Worm (Caenorhabditis elegans) whole organism, L3 larva: Measurements from ENCODE around the gene clec-126.

Experiments
- R02D3.7 ChIP-seq: fragments of 150-350 bp; optimal IDR thresholded peaks from 2 replicates; lab custom pipeline; 2014; ENCODE audit warnings: missing biosample characterization, missing genetic modification characterization
- ZK546.5 ChIP-seq: sonication (generic microtip); optimal IDR thresholded peaks from 2 replicates; lab custom pipeline; 2017; ENCODE audit warnings: missing biosample characterization, missing genetic modification characterization
- ama-1 ChIP-seq: fragments of 150-350 bp; optimal IDR thresholded peaks from 2 replicates; lab custom pipeline; 2018
- ceh-28 ChIP-seq: fragments of 150-350 bp; optimal IDR thresholded peaks from 2 replicates; lab custom pipeline; 2014; ENCODE audit warnings: missing biosample characterization, missing genetic modification reagents, missing genetic modification characterization
- ceh-82 ChIP-seq: fragments of 150-350 bp; optimal IDR thresholded peaks from 2 replicates; lab custom pipeline; 2014; ENCODE audit warnings: missing biosample characterization, missing genetic modification characterization
- egl-27 ChIP-seq: sonication (generic microtip); optimal IDR thresholded peaks from 4 replicates; lab custom pipeline; 2017; ENCODE audit warnings: missing biosample characterization, missing genetic modification reagents, missing genetic modification characterization
- egl-5 ChIP-seq: fragments of 150-350 bp; optimal IDR thresholded peaks from 2 replicates; lab custom pipeline; 2017; ENCODE audit warnings: missing biosample characterization, missing genetic modification reagents, missing genetic modification characterization, inconsistent platforms
- elt-1 ChIP-seq: fragments of 150-350 bp; optimal IDR thresholded peaks from 2 replicates; lab custom pipeline; 2014; ENCODE audit warnings: missing biosample characterization, missing genetic modification characterization
- elt-2 ChIP-seq: sonication (generic microtip); optimal IDR thresholded peaks from 2 replicates; lab custom pipeline; 2016; ENCODE audit warnings: missing genetic modification reagents, mild to moderate bottlenecking, missing genetic modification characterization, missing compliant biosample characterization
- eor-1 ChIP-seq, 2 experiments: fragments of 150-350 bp; optimal IDR thresholded peaks; 2 replicates each; lab custom pipeline; 2014 to 2018; ENCODE audit warnings: missing biosample characterization in 2 of 2, missing genetic modification characterization in 2 of 2
- fkh-10 ChIP-seq: sonication (generic microtip); optimal IDR thresholded peaks from 2 replicates; lab custom pipeline; 2017; ENCODE audit warnings: missing biosample characterization, missing genetic modification reagents, missing genetic modification characterization
- fkh-2 ChIP-seq: fragments of 150-350 bp; optimal IDR thresholded peaks from 2 replicates; lab custom pipeline; 2014; ENCODE audit warnings: missing biosample characterization, missing genetic modification reagents, missing genetic modification characterization
- fos-1 ChIP-seq: fragments of 150-350 bp; optimal IDR thresholded peaks from 2 replicates; lab custom pipeline; 2014; ENCODE audit warnings: missing biosample characterization, missing genetic modification characterization
- lin-15B ChIP-seq: fragments of 150-350 bp; optimal IDR thresholded peaks from 2 replicates; lab custom pipeline; 2014; ENCODE audit warnings: missing biosample characterization, missing genetic modification characterization
- lin-39 ChIP-seq: fragments of 150-350 bp; optimal IDR thresholded peaks from 2 replicates; lab custom pipeline; 2018; ENCODE audit warnings: missing biosample characterization, missing genetic modification reagents, missing genetic modification characterization
- lsy-12 ChIP-seq: sonication (generic microtip); optimal IDR thresholded peaks from 2 replicates; lab custom pipeline; 2016; ENCODE audit warnings: mild to moderate bottlenecking, missing genetic modification characterization, missing compliant biosample characterization
- mdl-1 ChIP-seq: fragments of 150-350 bp; optimal IDR thresholded peaks from 2 replicates; lab custom pipeline; 2014; ENCODE audit warnings: missing biosample characterization, missing genetic modification characterization
- mml-1 ChIP-seq: fragments of 150-350 bp; sonication (generic microtip); optimal IDR thresholded peaks from 3 replicates; lab custom pipeline; 2014; ENCODE audit warnings: missing biosample characterization, missing genetic modification characterization
- nhr-11 ChIP-seq: fragments of 150-350 bp; optimal IDR thresholded peaks from 2 replicates; lab custom pipeline; 2014; ENCODE audit warnings: missing biosample characterization, missing genetic modification characterization
- nhr-12 ChIP-seq: fragments of 150-350 bp; optimal IDR thresholded peaks from 2 replicates; lab custom pipeline; 2014; ENCODE audit warnings: missing biosample characterization, missing genetic modification characterization
- nhr-23 ChIP-seq: fragments of 150-350 bp; optimal IDR thresholded peaks from 2 replicates; lab custom pipeline; 2014; ENCODE audit warnings: missing biosample characterization, missing genetic modification reagents, missing genetic modification characterization
- nhr-237 ChIP-seq: fragments of 150-350 bp; optimal IDR thresholded peaks from 2 replicates; lab custom pipeline; 2014; ENCODE audit warnings: missing biosample characterization, missing genetic modification characterization
- nhr-28 ChIP-seq: fragments of 150-350 bp; optimal IDR thresholded peaks from 2 replicates; lab custom pipeline; 2014; ENCODE audit warnings: missing biosample characterization, missing genetic modification characterization
- nhr-43 ChIP-seq: sonication (generic microtip); optimal IDR thresholded peaks from 2 replicates; lab custom pipeline; 2016; ENCODE audit warnings: mild to moderate bottlenecking, missing genetic modification characterization, missing compliant biosample characterization; ENCODE audit not compliant: poor library complexity, severe bottlenecking
- pha-4 ChIP-seq: fragments of 150-350 bp; optimal IDR thresholded peaks from 2 replicates; lab custom pipeline; 2014; ENCODE audit warnings: missing biosample characterization, missing genetic modification reagents, missing genetic modification characterization
- sea-2 ChIP-seq: fragments of 150-350 bp; sonication (generic microtip); optimal IDR thresholded peaks from 4 replicates; lab custom pipeline; 2014; ENCODE audit warnings: missing biosample characterization, missing genetic modification reagents, missing genetic modification characterization
- skn-1 ChIP-seq: fragments of 150-350 bp; optimal IDR thresholded peaks from 2 replicates; lab custom pipeline; 2014; ENCODE audit warnings: missing biosample characterization, missing genetic modification characterization
- unc-62 ChIP-seq: fragments of 150-350 bp; sonication (generic microtip); optimal IDR thresholded peaks from 4 replicates; lab custom pipeline; 2014; ENCODE audit warnings: missing biosample characterization, missing genetic modification reagents, missing genetic modification characterization
- zag-1 ChIP-seq: fragments of 150-350 bp; optimal IDR thresholded peaks from 2 replicates; lab custom pipeline; 2014; ENCODE audit warnings: missing biosample characterization, missing genetic modification characterization

Gene clec-126

ce11 chrII:3557417-3557816, 38.1 kb downstream of the clec-126 start, which contains the start of gene lgc-45:
TSS of gene lgc-45 (plus strand) at chrII:3557472.
- TF ChIP-seq sea-2 (GFP tag; lab: Kevin White, UChicago): no peak
- TF ChIP-seq nhr-11 (tag; lab: Kevin White, UChicago): no peak
- TF ChIP-seq zag-1 (tag; lab: Kevin White, UChicago): no peak

DNA sequence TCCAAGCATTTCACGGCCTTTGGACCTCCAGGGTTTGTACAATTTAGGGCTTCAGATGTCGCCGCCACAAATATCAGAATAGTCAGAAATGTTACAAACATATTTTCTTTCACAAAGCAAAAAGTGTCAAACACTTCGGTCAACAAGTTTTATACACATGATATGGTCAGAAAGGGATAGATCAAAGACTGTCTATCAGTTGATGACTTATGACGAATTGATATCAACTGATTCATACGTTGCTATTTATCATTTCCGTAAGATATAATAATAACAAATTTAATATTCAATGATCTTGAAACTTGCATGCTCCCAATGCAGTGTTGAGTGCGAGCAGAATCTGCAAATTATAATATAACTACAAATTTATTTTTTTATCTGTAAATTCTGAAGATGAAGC, 41.3 kb downstream of the clec-126 start, which contains the start of gene W10G11.1:
Gene W10G11.1, minus strand, starts transcription at position 101 of the 400 bp plus-strand sequence.
- TF ChIP-seq eor-1 (tag; optimal IDR thresholded peaks at IDR 0.05; lab: Kevin White, UChicago) (no peak), ZK546.5 (tag; lab: Kevin White, UChicago) (no peak), lin-15B (tag; lab: Kevin White, UChicago) (no peak), mml-1 (tag; lab: Kevin White, UChicago) (no peak), skn-1 (no peak), lin-39 (tag; lab: Kevin White, UChicago) (no peak), nhr-28 (no peak), nhr-23 (no peak), ceh-82 (no peak), egl-5 (tag; lab: Kevin White, UChicago) (no peak), nhr-43 (tag; lab: Kevin White, UChicago) (no peak), pha-4 (tag; lab: Kevin White, UChicago) (no peak)

DNA sequence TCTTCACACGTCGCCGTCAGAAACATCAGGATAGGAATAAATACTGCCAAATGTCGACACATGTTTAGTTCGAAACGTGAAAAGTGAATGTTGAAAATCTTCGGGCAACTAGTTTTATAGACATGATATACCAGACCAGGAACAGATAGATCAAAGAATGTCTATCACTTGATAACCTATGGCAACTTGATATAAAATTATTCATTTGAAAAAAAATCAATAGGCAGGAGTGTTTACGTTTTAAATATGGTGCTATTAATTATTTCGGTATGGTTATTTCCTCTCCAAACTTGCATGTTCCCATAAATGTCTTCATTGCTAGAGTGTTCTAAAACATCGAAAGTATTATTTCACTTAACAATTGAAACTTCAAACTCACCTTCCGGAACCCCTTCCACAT, 42.3 kb downstream of the clec-126 start, which contains the start of gene W10G11.2:
Gene W10G11.2, minus strand, starts transcription at position 101 of the 400 bp plus-strand sequence.
- no peak for TF ChIP-seq lsy-12 (tag; lab: Kevin White, UChicago)
- no peak for TF ChIP-seq eor-1 (tag; optimal IDR thresholded peaks at IDR 0.05; lab: Kevin White, UChicago)
- TF ChIP-seq ceh-82: no peak
- TF ChIP-seq nhr-12 (tag; lab: Kevin White, UChicago): no peak
- TF ChIP-seq elt-1 (tag; lab: Kevin White, UChicago): no peak
- no peak for TF ChIP-seq nhr-237 (tag; lab: Kevin White, UChicago)
- no peak for TF ChIP-seq egl-27 (tag; lab: Kevin White, UChicago)
- TF ChIP-seq fkh-10: no peak
- TF ChIP-seq sea-2 (GFP tag; lab: Kevin White, UChicago): no peak
- TF ChIP-seq ama-1 (lab: Kevin White, UChicago): no peak
- TF ChIP-seq pha-4 (tag; lab: Kevin White, UChicago): no peak
- TF ChIP-seq fkh-2 (tag; lab: Kevin White, UChicago): no peak
- no peak for TF ChIP-seq nhr-43 (tag; lab: Kevin White, UChicago)
- TF ChIP-seq egl-5 (tag; lab: Kevin White, UChicago): no peak
- TF ChIP-seq R02D3.7 (tag; lab: Kevin White, UChicago): no peak
- no peak for TF ChIP-seq nhr-23

- TF ChIP-seq zag-1 (tag; lab: Kevin White, UChicago) (no peak), skn-1 (no peak), egl-5 (tag; lab: Kevin White, UChicago) (no peak), pha-4 (tag; lab: Kevin White, UChicago) (no peak), R02D3.7 (tag; lab: Kevin White, UChicago) (no peak)
These were observed 43.1 kb downstream of the clec-126 start, which contains the start of gene W10G11.3 for ce11 chrII:3562419-3562818. TSS of gene W10G11.3 (minus strand) at chrII:3562519.

DNA sequence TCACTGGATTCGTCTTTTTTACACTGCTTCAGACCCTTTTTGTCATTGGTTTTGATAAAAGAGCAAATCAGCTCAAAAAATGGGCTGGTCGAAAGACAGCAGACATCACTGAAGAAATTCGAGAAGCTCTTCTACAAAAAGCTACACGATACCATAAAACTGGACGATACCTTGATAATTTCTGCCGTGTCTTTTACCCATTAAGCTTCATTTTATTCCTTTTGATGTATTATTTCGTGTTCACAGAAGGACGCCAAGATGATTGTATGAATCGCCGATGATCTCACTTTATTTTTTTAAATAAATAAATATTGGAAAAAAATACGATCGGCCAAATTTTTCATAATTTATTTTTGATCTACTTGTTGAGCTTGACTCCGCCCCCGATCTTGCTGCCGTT, 47.8 kb downstream of the clec-126 start:
- TF ChIP-seq mml-1 (tag; lab: Kevin White, UChicago) (no peak), unc-62 (no peak), R02D3.7 (tag; lab: Kevin White, UChicago) (no peak), mdl-1 (tag; lab: Kevin White, UChicago) (no peak), fkh-10 (no peak), fos-1 (tag; lab: Kevin White, UChicago) (no peak), ceh-28 (tag; lab: Kevin White, UChicago) (no peak), elt-2 (tag; lab: Kevin White, UChicago) (no peak), zag-1 (tag; lab: Kevin White, UChicago) (no peak)

DNA sequence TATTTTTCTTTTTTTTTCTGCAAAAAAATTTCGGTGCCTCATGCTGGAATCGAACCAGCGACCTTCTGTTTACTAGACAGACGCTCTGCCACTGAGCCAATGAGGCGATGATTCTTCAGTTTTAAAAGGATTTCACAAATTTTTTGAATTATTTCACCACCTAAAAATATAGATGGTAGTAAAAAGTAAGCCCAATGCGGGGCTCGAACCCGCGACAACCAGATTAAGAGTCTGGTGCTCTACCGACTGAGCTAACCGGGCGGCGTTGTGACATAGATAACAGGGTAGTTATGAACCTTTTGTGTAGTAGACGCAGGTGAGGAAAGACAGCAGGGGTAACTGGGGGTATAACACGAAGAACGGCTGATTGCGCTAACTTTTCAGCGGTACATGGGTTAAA, 48.3 kb downstream of the clec-126 start:
- peak; percentile 45 for TF ChIP-seq elt-2 (tag; lab: Kevin White, UChicago)
- TF ChIP-seq lin-39 (tag; lab: Kevin White, UChicago): peak; percentile 16
- TF ChIP-seq, all 47 proteins: peak for 2; not testable (repeated sequence) for 45
